Worm (Caenorhabditis elegans) whole organism, young adult: ENCODE results near the gene T05B4.8.

Experiments used
- B0019.2 ChIP-seq: fragments of 200-800 bp; sonication (Bioruptor generic); conservative IDR thresholded peaks from 2 replicates; pipeline ENCODE4 v1.3.6; 2022; ENCODE audit warnings: missing genetic modification reagents, missing genetic modification characterization, missing compliant biosample characterization
- F10E7.11 ChIP-seq: sonication (generic microtip); optimal IDR thresholded peaks from 2 replicates; lab custom pipeline; 2017; ENCODE audit warnings: mild to moderate bottlenecking, missing genetic modification characterization, moderate library complexity, missing compliant biosample characterization
- F22D6.2 ChIP-seq: sonication (generic microtip); optimal IDR thresholded peaks from 2 replicates; lab custom pipeline; 2016; ENCODE audit warnings: mild to moderate bottlenecking, missing genetic modification characterization, missing compliant biosample characterization
- F37B4.10 ChIP-seq: fragments of 200-800 bp; sonication (Bioruptor generic); IDR thresholded peaks from 2 replicates; pipeline ENCODE4 v1.3.6; 2022; ENCODE audit warnings: missing genetic modification characterization, missing compliant biosample characterization
- F49E8.2 ChIP-seq: sonication (generic microtip); optimal IDR thresholded peaks from 3 replicates; lab custom pipeline; 2017; ENCODE audit warnings: missing genetic modification characterization, mild to moderate bottlenecking, missing compliant biosample characterization, antibody characterized with exemption, moderate library complexity; ENCODE audit not compliant: insufficient read depth
- K11D2.4 ChIP-seq: fragments of 200-800 bp; sonication (Bioruptor generic); IDR thresholded peaks from 2 replicates; pipeline ENCODE4 v1.3.6; 2022; ENCODE audit warnings: missing genetic modification reagents, missing genetic modification characterization, missing compliant biosample characterization
- T07F8.4 ChIP-seq: sonication (generic microtip); optimal IDR thresholded peaks from 2 replicates; lab custom pipeline; 2016; ENCODE audit warnings: mild to moderate bottlenecking, missing genetic modification characterization, moderate library complexity, missing compliant biosample characterization
- T26A5.8 ChIP-seq: sonication (generic microtip); optimal IDR thresholded peaks from 2 replicates; lab custom pipeline; 2016; ENCODE audit warnings: missing genetic modification characterization, missing compliant biosample characterization
- Y67H2A.10 ChIP-seq: fragments of 200-800 bp; sonication (Bioruptor generic); conservative IDR thresholded peaks from 2 replicates; pipeline ENCODE4 v1.3.6; 2022; ENCODE audit warnings: missing genetic modification reagents, missing genetic modification characterization, missing compliant biosample characterization
- aptf-2 ChIP-seq: fragments of 200-800 bp; sonication (Bioruptor generic); conservative IDR thresholded peaks from 2 replicates; pipeline ENCODE4 v1.3.6; 2022; ENCODE audit warnings: missing genetic modification reagents, missing genetic modification characterization, missing compliant biosample characterization
- athp-1 ChIP-seq: sonication (generic microtip); optimal IDR thresholded peaks from 2 replicates; lab custom pipeline; 2017; ENCODE audit warnings: mild to moderate bottlenecking, missing genetic modification characterization, missing compliant biosample characterization
- attf-6 ChIP-seq: fragments of 200-800 bp; sonication (Bioruptor generic); IDR thresholded peaks from 2 replicates; pipeline ENCODE4 v1.3.6; 2022; ENCODE audit warnings: missing genetic modification reagents, missing genetic modification characterization, missing compliant biosample characterization
- bed-1 ChIP-seq: fragments of 200-800 bp; sonication (Bioruptor generic); IDR thresholded peaks from 2 replicates; pipeline ENCODE4 v1.3.6; 2022; ENCODE audit warnings: missing genetic modification reagents, missing genetic modification characterization, missing compliant biosample characterization
- cebp-1 ChIP-seq, 2 experiments: fragments of 200-800 bp in 1 of 2; sonication (Bioruptor generic) in 1 of 2; sonication (generic microtip) in 1 of 2; IDR thresholded peaks in 1 of 2; optimal IDR thresholded peaks in 1 of 2; 2 replicates each; pipeline versions ENCODE4 v1.3.6 to Lab custom; 2017 to 2022; ENCODE audit warnings: missing compliant biosample characterization in 2 of 2, missing genetic modification characterization in 2 of 2, mild to moderate bottlenecking in 1 of 2, missing genetic modification reagents in 1 of 2, moderate library complexity in 1 of 2
- cebp-2 ChIP-seq: fragments of 200-800 bp; sonication (Bioruptor generic); IDR thresholded peaks from 2 replicates; pipeline ENCODE4 v1.3.6; 2022; ENCODE audit warnings: missing genetic modification characterization, missing compliant biosample characterization
- efl-1 ChIP-seq: fragments of 150-350 bp; optimal IDR thresholded peaks from 2 replicates; lab custom pipeline; 2014; ENCODE audit warnings: missing biosample characterization, missing genetic modification reagents, missing genetic modification characterization
- egl-18 ChIP-seq: fragments of 200-800 bp; sonication (Bioruptor generic); IDR thresholded peaks from 2 replicates; pipeline ENCODE4 v1.3.6; 2022; ENCODE audit warnings: missing genetic modification reagents, missing genetic modification characterization, missing compliant biosample characterization
- hlh-26 ChIP-seq: fragments of 200-800 bp; sonication (Bioruptor generic); conservative IDR thresholded peaks from 2 replicates; pipeline ENCODE4 v1.3.6; 2022; ENCODE audit warnings: missing genetic modification reagents, missing genetic modification characterization, missing compliant biosample characterization
- hmg-1.2 ChIP-seq: fragments of 200-800 bp; sonication (Bioruptor generic); IDR thresholded peaks from 2 replicates; pipeline ENCODE4 v1.3.6; 2022; ENCODE audit warnings: missing genetic modification reagents, missing genetic modification characterization, missing compliant biosample characterization
- let-526 ChIP-seq: fragments of 200-800 bp; sonication (Bioruptor generic); IDR thresholded peaks from 2 replicates; pipeline ENCODE4 v1.3.6; 2022; ENCODE audit warnings: missing genetic modification reagents, missing genetic modification characterization, missing compliant biosample characterization
- lir-1 ChIP-seq: fragments of 200-800 bp; sonication (Bioruptor generic); conservative IDR thresholded peaks from 2 replicates; pipeline ENCODE4 v1.3.6; 2022; ENCODE audit warnings: missing genetic modification reagents, missing genetic modification characterization, missing compliant biosample characterization
- mel-28 ChIP-seq: sonication (generic microtip); optimal IDR thresholded peaks from 2 replicates; lab custom pipeline; 2016; ENCODE audit warnings: borderline replicate concordance, mild to moderate bottlenecking, missing genetic modification characterization, missing compliant biosample characterization
- nfya-1 ChIP-seq: sonication (generic microtip); optimal IDR thresholded peaks from 2 replicates; lab custom pipeline; 2017; ENCODE audit warnings: antibody characterized with exemption, missing compliant biosample characterization, missing genetic modification characterization, borderline replicate concordance; ENCODE audit not compliant: insufficient read depth
- nfyb-1 ChIP-seq: fragments of 200-800 bp; sonication (Bioruptor generic); IDR thresholded peaks from 2 replicates; pipeline ENCODE4 v1.3.6; 2022; ENCODE audit warnings: missing genetic modification reagents, missing genetic modification characterization, missing compliant biosample characterization
- nhr-27 ChIP-seq: fragments of 200-800 bp; sonication (Bioruptor generic); optimal IDR thresholded peaks from 2 replicates; lab custom pipeline; 2018; ENCODE audit warnings: mild to moderate bottlenecking, missing genetic modification characterization, moderate library complexity, missing compliant biosample characterization
- repo-1 ChIP-seq: sonication (generic microtip); optimal IDR thresholded peaks from 2 replicates; lab custom pipeline; 2017; ENCODE audit warnings: mild to moderate bottlenecking, missing genetic modification characterization, missing compliant biosample characterization
- rpc-1 ChIP-seq, 2 experiments: fragments of 150-350 bp in 1 of 2; sonication (generic microtip) in 1 of 2; optimal IDR thresholded peaks; 2 replicates each; lab custom pipeline; 2014 to 2018; ENCODE audit warnings: missing biosample characterization in 1 of 2, missing genetic modification characterization in 1 of 2, missing genetic modification reagents in 1 of 2, missing genotype in 1 of 2
- snpc-1.1 ChIP-seq: sonication (generic microtip); optimal IDR thresholded peaks from 2 replicates; lab custom pipeline; 2017; ENCODE audit warnings: missing genetic modification characterization, mild to moderate bottlenecking, missing compliant biosample characterization, antibody characterized with exemption, moderate library complexity, missing genotype, missing genetic modification reagents; ENCODE audit not compliant: insufficient read depth
- snpc-4 ChIP-seq, 5 experiments: fragments of 150-350 bp in 1 of 5; sonication (generic microtip) in 4 of 5; optimal IDR thresholded peaks; 2 replicates each; lab custom pipeline; 2014 to 2018; ENCODE audit warnings: missing genetic modification characterization in 5 of 5, missing biosample characterization in 3 of 5, antibody characterized with exemption in 2 of 5, mild to moderate bottlenecking in 2 of 5, missing compliant biosample characterization in 2 of 5, missing genotype in 2 of 5, moderate library complexity in 2 of 5, missing genetic modification reagents in 1 of 5
- tbp1 ChIP-seq: fragments of 200-800 bp; sonication (Bioruptor generic); optimal IDR thresholded peaks from 2 replicates; lab custom pipeline; 2018; ENCODE audit warnings: mild to moderate bottlenecking, missing genetic modification characterization, missing compliant biosample characterization
- unc-130 ChIP-seq: sonication (generic microtip); optimal IDR thresholded peaks from 2 replicates; lab custom pipeline; 2016; ENCODE audit warnings: missing genetic modification reagents, missing genetic modification characterization, missing compliant biosample characterization
- xnd-1 ChIP-seq: sonication (generic microtip); optimal IDR thresholded peaks from 2 replicates; lab custom pipeline; 2016; ENCODE audit warnings: missing genotype, missing genetic modification reagents, missing genetic modification characterization, missing compliant biosample characterization
- zim-3 ChIP-seq: sonication (generic microtip); optimal IDR thresholded peaks from 2 replicates; lab custom pipeline; 2017; ENCODE audit warnings: mild to moderate bottlenecking, missing genetic modification characterization, moderate library complexity, missing compliant biosample characterization

Gene T05B4.8

DNA sequence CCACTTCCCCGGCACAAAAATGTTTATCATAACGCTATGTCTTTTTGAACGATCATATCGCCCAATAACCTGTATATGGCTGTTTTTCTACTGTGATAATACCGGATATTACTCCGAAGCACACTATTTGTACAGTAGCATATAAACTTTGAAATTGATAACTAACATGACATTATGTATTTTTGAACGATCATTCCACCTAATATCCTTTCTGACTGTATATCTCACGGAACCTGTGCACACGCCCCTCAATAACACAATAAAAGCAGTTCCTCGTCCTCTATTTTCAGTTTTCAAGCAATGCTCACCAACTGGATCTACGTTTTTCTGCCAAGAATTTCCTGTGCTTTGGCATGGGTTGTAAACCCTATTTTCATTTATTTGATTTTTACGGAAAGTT is 14.4 kb downstream of the T05B4.8 start, which contains the start of gene srj-40 (continued):
- TF ChIP-seq snpc-4 (GFP tag; optimal IDR thresholded peaks at IDR 0.05; lab: Kevin White, UChicago) (no peak), snpc-4 (tag; optimal IDR thresholded peaks at IDR 0.05; lab: Kevin White, UChicago) (no peak), unc-130 (GFP tag; lab: Kevin White, UChicago) (no peak), repo-1 (tag; lab: Kevin White, UChicago) (no peak), nfyb-1 (GFP tag; lab: Robert Waterston, UW) (no peak), hmg-1.2 (GFP tag; lab: Robert Waterston, UW) (no peak)

DNA sequence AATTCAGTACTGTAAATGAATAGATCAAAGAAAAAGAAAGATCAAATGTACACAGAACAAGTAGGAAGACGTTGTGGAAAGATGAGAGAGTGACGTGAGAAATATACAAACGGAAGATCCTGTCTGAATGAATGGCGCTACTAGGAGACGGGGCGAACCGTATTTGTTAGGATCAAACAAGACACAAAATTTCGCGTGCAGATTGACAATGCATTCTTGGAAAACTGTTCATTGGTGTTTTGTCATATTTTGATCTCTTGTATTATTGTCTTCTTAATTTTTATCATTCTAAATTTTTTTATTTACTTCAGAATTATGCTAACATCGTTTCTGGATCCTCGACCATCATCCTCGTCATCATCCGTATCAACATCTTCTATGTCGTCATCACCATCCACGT is 21.2 kb downstream of the T05B4.8 start, which contains the start of gene nhr-181:
TSS of gene nhr-181 (plus strand) at position 301 of the 400 bp plus-strand sequence.
- TF ChIP-seq athp-1 (tag; lab: Kevin White, UChicago) (no peak), mel-28 (no peak), let-526 (GFP tag; lab: Robert Waterston, UW) (no peak), F22D6.2 (tag; lab: Kevin White, UChicago) (no peak), cebp-1 (GFP tag; IDR thresholded peaks at IDR 0.05; lab: Robert Waterston, UW) (no peak), cebp-1 (tag; optimal IDR thresholded peaks at IDR 0.05; lab: Kevin White, UChicago) (no peak), T07F8.4 (tag; lab: Kevin White, UChicago) (no peak), hlh-26 (GFP tag; lab: Robert Waterston, UW) (no peak), attf-6 (GFP tag; lab: Robert Waterston, UW) (no peak), rpc-1 (optimal IDR thresholded peaks at IDR 0.05; lab: Kevin White, UChicago) (no peak), rpc-1 (tag; optimal IDR thresholded peaks at IDR 0.05; lab: Kevin White, UChicago) (no peak), T26A5.8 (no peak), zim-3 (tag; lab: Kevin White, UChicago) (no peak), snpc-1.1 (tag; lab: Kevin White, UChicago) (no peak), cebp-2 (GFP tag; lab: Robert Waterston, UW) (no peak), K11D2.4 (GFP tag; lab: Robert Waterston, UW) (no peak), nhr-27 (tag; lab: Kevin White, UChicago) (no peak), xnd-1 (tag; lab: Kevin White, UChicago) (no peak), egl-18 (no peak), nfya-1 (tag; lab: Kevin White, UChicago) (no peak)

DNA sequence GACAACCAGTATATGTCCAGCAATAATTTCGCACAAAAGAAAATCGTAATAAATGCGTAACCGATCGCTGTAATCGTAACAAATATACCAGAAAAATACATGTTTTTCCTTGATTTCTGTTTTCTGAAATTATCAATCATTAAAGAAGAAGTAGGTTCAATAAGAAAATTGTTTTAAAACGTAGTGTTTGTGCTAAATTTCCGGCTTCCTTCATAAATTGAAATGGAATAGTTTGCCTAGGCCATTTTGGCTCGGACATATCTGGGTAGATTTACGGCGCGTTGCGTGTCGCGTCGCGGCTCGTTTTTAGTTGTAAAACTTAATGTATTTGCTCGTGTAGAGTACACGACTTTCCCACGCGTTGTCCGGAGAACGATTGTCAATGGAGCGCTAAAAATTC is 33.0 kb downstream of the T05B4.8 start, which contains the start of gene F38H12.5:
TSS of gene F38H12.5 (minus strand) at position 101 of the 400 bp plus-strand sequence.
- TF ChIP-seq efl-1 (GFP tag; lab: Kevin White, UChicago) (no peak), lir-1 (GFP tag; lab: Robert Waterston, UW) (no peak), aptf-2 (GFP tag; lab: Robert Waterston, UW) (no peak)

DNA sequence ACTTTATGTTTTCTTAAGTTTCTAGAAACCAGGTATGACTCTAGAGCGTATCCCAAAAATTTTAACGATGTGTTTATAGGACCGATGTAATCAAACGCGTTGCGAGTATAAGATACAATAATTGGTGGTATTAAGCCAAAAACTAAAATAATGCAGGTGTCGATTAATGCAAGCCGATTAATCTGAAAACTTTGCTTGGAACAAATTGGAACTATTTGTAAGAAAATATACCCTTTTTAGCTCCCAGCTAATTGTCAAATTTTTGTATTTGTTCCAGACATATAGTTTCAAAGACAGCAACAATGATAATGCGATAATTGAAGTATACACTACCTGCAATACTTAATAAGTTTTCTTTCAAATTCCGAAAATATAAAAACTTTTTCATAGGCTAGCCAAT is 34.7 kb downstream of the T05B4.8 start, which contains the start of gene srh-211:
TSS of gene srh-211 (minus strand) at position 101 of the 400 bp plus-strand sequence.
- TF ChIP-seq B0019.2 (GFP tag; lab: Robert Waterston, UW) (no peak), F10E7.11 (tag; lab: Kevin White, UChicago) (no peak), zim-3 (tag; lab: Kevin White, UChicago) (no peak), rpc-1 (optimal IDR thresholded peaks at IDR 0.05; lab: Kevin White, UChicago) (no peak), rpc-1 (tag; optimal IDR thresholded peaks at IDR 0.05; lab: Kevin White, UChicago) (no peak), F49E8.2 (tag; lab: Kevin White, UChicago) (no peak), bed-1 (GFP tag; lab: Robert Waterston, UW) (no peak), Y67H2A.10 (GFP tag; lab: Robert Waterston, UW) (no peak), F37B4.10 (no peak), unc-130 (GFP tag; lab: Kevin White, UChicago) (no peak), aptf-2 (GFP tag; lab: Robert Waterston, UW) (no peak), tbp1 (no peak)
